Fruit fly (Drosophila melanogaster) whole organism, embryonic: ENCODE results near the gene CG10445.
A peak's percentile ranks its signal among the peaks of the same experiment; 100 is the strongest.

Experiments used
- Atf-2 ChIP-seq: fragments of 200-800 bp; sonication (Bioruptor generic); optimal IDR thresholded peaks from 2 replicates; lab custom pipeline; 2016; ENCODE audit warnings: missing biosample characterization, missing genetic modification characterization
- Bdp1 ChIP-seq: fragments of 200-800 bp; sonication (Bioruptor generic); optimal IDR thresholded peaks from 3 replicates; lab custom pipeline; 2016; ENCODE audit warnings: missing biosample characterization, missing genetic modification characterization
- CG10267 ChIP-seq: fragments of 200-800 bp; sonication (Bioruptor generic); optimal IDR thresholded peaks from 2 replicates; lab custom pipeline; 2018; ENCODE audit warnings: missing biosample characterization, mild to moderate bottlenecking, missing genetic modification characterization, moderate library complexity
- CG10565 ChIP-seq: fragments of 200-800 bp; sonication (Bioruptor generic); optimal IDR thresholded peaks from 3 replicates; lab custom pipeline; 2016; ENCODE audit warnings: missing biosample characterization, mild to moderate bottlenecking, missing genetic modification characterization
- CG10979 ChIP-seq: fragments of 200-800 bp; sonication (Bioruptor generic); optimal IDR thresholded peaks from 2 replicates; lab custom pipeline; 2018; ENCODE audit warnings: missing biosample characterization, mild to moderate bottlenecking, missing genetic modification characterization, moderate library complexity
- CG11398 ChIP-seq: fragments of 200-800 bp; sonication (Bioruptor generic); optimal IDR thresholded peaks from 2 replicates; lab custom pipeline; 2016; ENCODE audit warnings: missing biosample characterization, missing genetic modification characterization
- CG13287 ChIP-seq: fragments of 200-800 bp; sonication (Bioruptor generic); IDR thresholded peaks from 2 replicates; pipeline ENCODE4 v1.3.6; 2022; ENCODE audit warnings: missing biosample characterization, missing genetic modification characterization; ENCODE audit not compliant: partially characterized antibody
- CG13624 ChIP-seq: fragments of 200-800 bp; sonication (Bioruptor generic); optimal IDR thresholded peaks from 2 replicates; lab custom pipeline; 2016; ENCODE audit warnings: missing biosample characterization, missing genetic modification characterization
- CG14441 ChIP-seq: fragments of 200-800 bp; sonication (Bioruptor generic); IDR thresholded peaks from 2 replicates; pipeline ENCODE4 v1.3.6; 2022; ENCODE audit warnings: missing biosample characterization, missing genetic modification characterization
- CG17829 ChIP-seq: fragments of 200-800 bp; optimal IDR thresholded peaks from 2 replicates; lab custom pipeline; 2019; ENCODE audit warnings: missing biosample characterization, mild to moderate bottlenecking, missing genetic modification characterization, moderate library complexity
- CG1832 ChIP-seq: fragments of 200-800 bp; sonication (Bioruptor generic); optimal IDR thresholded peaks from 2 replicates; lab custom pipeline; 2017; ENCODE audit warnings: missing biosample characterization, mild to moderate bottlenecking, missing genetic modification characterization, inconsistent platforms
- CG2875 ChIP-seq: fragments of 200-800 bp; sonication (Bioruptor generic); optimal IDR thresholded peaks from 2 replicates; lab custom pipeline; 2017; ENCODE audit warnings: missing biosample characterization, mild to moderate bottlenecking, missing genetic modification characterization, missing genetic modification reagents
- CG32532 ChIP-seq: fragments of 200-800 bp; sonication (Bioruptor generic); IDR thresholded peaks from 2 replicates; pipeline ENCODE4 v1.3.6; 2022; ENCODE audit warnings: missing biosample characterization, missing genetic modification characterization
- CG3995 ChIP-seq: fragments of 200-800 bp; sonication (Bioruptor generic); optimal IDR thresholded peaks from 3 replicates; lab custom pipeline; 2016; ENCODE audit warnings: missing biosample characterization, missing genetic modification characterization
- CG42726 ChIP-seq: fragments of 200-800 bp; sonication (Bioruptor generic); IDR thresholded peaks from 2 replicates; pipeline ENCODE4 v1.3.6; 2022; ENCODE audit warnings: missing biosample characterization, missing genetic modification characterization; ENCODE audit not compliant: partially characterized antibody
- CG6175 ChIP-seq: fragments of 200-800 bp; sonication (Bioruptor generic); IDR thresholded peaks from 3 replicates; pipeline ENCODE4 v1.3.6; 2022; ENCODE audit warnings: missing biosample characterization, missing genetic modification characterization
- CG6654 ChIP-seq: fragments of 200-800 bp; sonication (Bioruptor generic); optimal IDR thresholded peaks from 2 replicates; lab custom pipeline; 2017; ENCODE audit warnings: missing biosample characterization, mild to moderate bottlenecking, missing genetic modification characterization
- CG6791 ChIP-seq: fragments of 200-800 bp; sonication (Bioruptor generic); IDR thresholded peaks from 3 replicates; pipeline ENCODE4 v1.3.6; 2022; ENCODE audit warnings: missing biosample characterization, missing genetic modification characterization; ENCODE audit not compliant: partially characterized antibody
- CG7786 ChIP-seq: fragments of 200-800 bp; sonication (Bioruptor generic); optimal IDR thresholded peaks from 2 replicates; lab custom pipeline; 2016; ENCODE audit warnings: missing biosample characterization, missing genetic modification characterization
- CG7839 ChIP-seq: fragments of 200-800 bp; sonication (Bioruptor generic); optimal IDR thresholded peaks from 3 replicates; lab custom pipeline; 2018; ENCODE audit warnings: missing biosample characterization, mild to moderate bottlenecking, missing genetic modification characterization, moderate library complexity
- CG9797 ChIP-seq: fragments of 200-800 bp; sonication (Bioruptor generic); optimal IDR thresholded peaks from 3 replicates; lab custom pipeline; 2018; ENCODE audit warnings: missing biosample characterization, mild to moderate bottlenecking, missing genetic modification characterization
- Dll ChIP-seq: fragments of 200-800 bp; sonication (Bioruptor generic); IDR thresholded peaks from 4 replicates; pipeline ENCODE4 v1.3.6; 2022; ENCODE audit warnings: missing biosample characterization, missing genetic modification characterization; ENCODE audit not compliant: partially characterized antibody
- ERR ChIP-seq: fragments of 200-800 bp; sonication (Bioruptor generic); optimal IDR thresholded peaks from 2 replicates; lab custom pipeline; 2016; ENCODE audit warnings: missing biosample characterization, missing genetic modification characterization
- Ets97D ChIP-seq: fragments of 200-800 bp; sonication (Bioruptor generic); optimal IDR thresholded peaks from 3 replicates; lab custom pipeline; 2016; ENCODE audit warnings: missing biosample characterization, missing genetic modification characterization
- Fer2 ChIP-seq: fragments of 200-800 bp; sonication (Bioruptor generic); optimal IDR thresholded peaks from 2 replicates; lab custom pipeline; 2018; ENCODE audit warnings: missing biosample characterization, mild to moderate bottlenecking, missing genetic modification characterization, moderate library complexity
- Gsc ChIP-seq: fragments of 200-800 bp; sonication (Bioruptor generic); IDR thresholded peaks from 2 replicates; pipeline ENCODE4 v1.3.6; 2022; ENCODE audit warnings: missing biosample characterization, missing genetic modification characterization
- Hey ChIP-seq: fragments of 200-800 bp; sonication (Bioruptor generic); optimal IDR thresholded peaks from 3 replicates; lab custom pipeline; 2018; ENCODE audit warnings: missing biosample characterization, mild to moderate bottlenecking, missing genetic modification characterization
- HmgZ ChIP-seq: fragments of 200-800 bp; sonication (Bioruptor generic); optimal IDR thresholded peaks from 2 replicates; lab custom pipeline; 2018; ENCODE audit warnings: missing biosample characterization, mild to moderate bottlenecking, missing genetic modification characterization
- Lhr ChIP-seq: fragments of 200-800 bp; sonication (Bioruptor generic); optimal IDR thresholded peaks from 3 replicates; lab custom pipeline; 2017; ENCODE audit warnings: mild to moderate bottlenecking, missing biosample characterization, missing genetic modification reagents, missing genetic modification characterization
- MESR4 ChIP-seq: fragments of 200-800 bp; sonication (Bioruptor generic); optimal IDR thresholded peaks from 2 replicates; lab custom pipeline; 2018; ENCODE audit warnings: missing biosample characterization, mild to moderate bottlenecking, missing genetic modification characterization, moderate library complexity
- Opbp ChIP-seq: fragments of 200-800 bp; sonication (Bioruptor generic); IDR thresholded peaks from 3 replicates; pipeline ENCODE4 v1.3.6; 2022; ENCODE audit warnings: missing biosample characterization, missing genetic modification characterization; ENCODE audit not compliant: partially characterized antibody
- Ptx1 ChIP-seq: fragments of 200-800 bp; sonication (Bioruptor generic); IDR thresholded peaks from 2 replicates; pipeline ENCODE4 v1.3.6; 2022; ENCODE audit warnings: missing biosample characterization, missing genetic modification characterization
- Ravus ChIP-seq: fragments of 200-800 bp; sonication (Bioruptor generic); IDR thresholded peaks from 2 replicates; pipeline ENCODE4 v1.3.6; 2022; ENCODE audit warnings: missing biosample characterization, missing genetic modification characterization
- Sin3A ChIP-seq: fragments of >200 bp; optimal IDR thresholded peaks from 2 replicates; lab custom pipeline; 2018
- Trl ChIP-seq, 3 experiments: fragments of >200 bp in 2 of 3; fragments of 200-800 bp in 1 of 3; sonication (Bioruptor generic) in 1 of 3; optimal IDR thresholded peaks; 2 replicates in 1 of 3; 3 replicates in 2 of 3; lab custom pipeline; 2016 to 2017; ENCODE audit warnings: missing biosample characterization in 1 of 3, missing genetic modification characterization in 1 of 3
- cato ChIP-seq: fragments of 200-800 bp; sonication (Bioruptor generic); optimal IDR thresholded peaks from 2 replicates; lab custom pipeline; 2016; ENCODE audit warnings: missing biosample characterization, missing genetic modification characterization, borderline replicate concordance
- gfzf ChIP-seq: fragments of 200-800 bp; sonication (Bioruptor generic); optimal IDR thresholded peaks from 2 replicates; lab custom pipeline; 2016; ENCODE audit warnings: missing biosample characterization, mild to moderate bottlenecking, missing genetic modification characterization, moderate library complexity
- kni ChIP-seq: fragments of 200-800 bp; sonication (Bioruptor generic); optimal IDR thresholded peaks from 3 replicates; lab custom pipeline; 2017; ENCODE audit warnings: mild to moderate bottlenecking, missing biosample characterization, missing genetic modification reagents, missing genetic modification characterization
- oc ChIP-seq: fragments of 200-800 bp; sonication (Bioruptor generic); optimal IDR thresholded peaks from 2 replicates; lab custom pipeline; 2018; ENCODE audit warnings: missing biosample characterization, mild to moderate bottlenecking, missing genetic modification characterization, moderate library complexity
- prd ChIP-seq, 3 experiments: fragments of >200 bp in 2 of 3; fragments of 200-800 bp in 1 of 3; sonication (Bioruptor generic) in 1 of 3; optimal IDR thresholded peaks in 2 of 3; IDR thresholded peaks in 1 of 3; 2 replicates in 2 of 3; 3 replicates in 1 of 3; pipeline versions ENCODE4 v1.3.6 to Lab custom; 2017 to 2022; ENCODE audit warnings: missing biosample characterization in 1 of 3, missing genetic modification characterization in 1 of 3
- pros ChIP-seq: fragments of 200-800 bp; sonication (Bioruptor generic); optimal IDR thresholded peaks from 3 replicates; lab custom pipeline; 2019; ENCODE audit warnings: missing biosample characterization, mild to moderate bottlenecking, missing genetic modification characterization, moderate library complexity
- pzg ChIP-seq: fragments of 200-800 bp; sonication (Bioruptor generic); optimal IDR thresholded peaks from 3 replicates; lab custom pipeline; 2018; ENCODE audit warnings: missing biosample characterization, mild to moderate bottlenecking, missing genetic modification characterization, moderate library complexity
- schlank ChIP-seq: fragments of 200-800 bp; sonication (Bioruptor generic); optimal IDR thresholded peaks from 2 replicates; lab custom pipeline; 2018; ENCODE audit warnings: missing biosample characterization, mild to moderate bottlenecking, missing genetic modification characterization
- sna ChIP-seq: fragments of 200-800 bp; sonication (Bioruptor generic); IDR thresholded peaks from 2 replicates; pipeline ENCODE4 v1.3.6; 2022; ENCODE audit warnings: missing biosample characterization, missing genetic modification characterization; ENCODE audit not compliant: partially characterized antibody
- ssp ChIP-seq: fragments of 200-800 bp; sonication (Bioruptor generic); IDR thresholded peaks from 2 replicates; pipeline ENCODE4 v1.3.6; 2022; ENCODE audit warnings: missing biosample characterization, missing genetic modification characterization
- tup ChIP-seq: fragments of 200-800 bp; sonication (Bioruptor generic); optimal IDR thresholded peaks from 2 replicates; lab custom pipeline; 2016; ENCODE audit warnings: missing biosample characterization, mild to moderate bottlenecking, missing genetic modification characterization, moderate library complexity
- vnd ChIP-seq: fragments of 200-800 bp; sonication (Bioruptor generic); IDR thresholded peaks from 3 replicates; pipeline ENCODE4 v1.3.6; 2022; ENCODE audit warnings: missing biosample characterization, missing genetic modification characterization; ENCODE audit not compliant: partially characterized antibody
- wdn ChIP-seq: fragments of 200-800 bp; sonication (Bioruptor generic); IDR thresholded peaks from 2 replicates; pipeline ENCODE4 v1.3.6; 2022; ENCODE audit warnings: missing biosample characterization, missing genetic modification characterization
- zen2 ChIP-seq: fragments of 200-800 bp; sonication (Bioruptor generic); IDR thresholded peaks from 3 replicates; pipeline ENCODE4 v1.3.6; 2022; ENCODE audit warnings: missing biosample characterization, missing genetic modification characterization; ENCODE audit not compliant: partially characterized antibody

CG10445 gene

dm6 chr3R:7920196-7920595 is at the start of gene CG10445, which contains the start of gene lds (continued):
- TF ChIP-seq Bdp1 (GFP tag; lab: Kevin White, UChicago), result no peak
- TF ChIP-seq CG7839 (tag; lab: Kevin White, UChicago), result no peak
- TF ChIP-seq HmgZ (tag; lab: Kevin White, UChicago), result peak; percentile 27
- no peak for TF ChIP-seq CG2875 (GFP tag; lab: Kevin White, UChicago)
- TF ChIP-seq Lhr, result peak; percentile 50
- no peak for TF ChIP-seq Atf-2 (GFP tag; lab: Kevin White, UChicago)
- TF ChIP-seq CG17829 (tag; lab: Kevin White, UChicago), result peak; percentile 69
- TF ChIP-seq Hey, result no peak
- peak; percentile 71 for TF ChIP-seq zen2 (GFP tag; lab: Robert Waterston, UW)
- TF ChIP-seq Fer2 (tag; lab: Kevin White, UChicago), result no peak
- no peak for TF ChIP-seq CG11398
- TF ChIP-seq sna (GFP tag; lab: Robert Waterston, UW), result peak; percentile 90
- TF ChIP-seq pros, result no peak
- TF ChIP-seq CG32532 (GFP tag; lab: Robert Waterston, UW), result no peak
- no peak for TF ChIP-seq CG14441
- peak; percentile 87 for TF ChIP-seq vnd
- no peak for TF ChIP-seq cato (GFP tag; lab: Kevin White, UChicago)
- TF ChIP-seq Opbp (GFP tag; lab: Robert Waterston, UW), result peak; percentile 91
- TF ChIP-seq Dll (GFP tag; lab: Robert Waterston, UW), result peak; percentile 87
- peak; percentile 57 for TF ChIP-seq CG9797 (GFP tag; lab: Kevin White, UChicago)
- TF ChIP-seq CG6654, result no peak
- TF ChIP-seq CG6175 (GFP tag; lab: Robert Waterston, UW), result peak; percentile 72; the same call in 1 of the 3 replicates
- TF ChIP-seq CG13624 (GFP tag; lab: Kevin White, UChicago), result no peak
- TF ChIP-seq wdn (GFP tag; lab: Robert Waterston, UW), result no peak
- TF ChIP-seq kni (GFP tag; lab: Kevin White, UChicago), result no peak
- TF ChIP-seq Gsc, result no peak
- TF ChIP-seq prd (optimal IDR thresholded peaks at IDR 0.05; lab: Kevin White, UChicago), result no peak
- TF ChIP-seq prd (GFP tag; IDR thresholded peaks at IDR 0.05; lab: Robert Waterston, UW), result peak; percentile 56; the same call in 2 of the 3 replicates
- peak; percentile 48 for TF ChIP-seq gfzf (GFP tag; lab: Kevin White, UChicago)
- peak; percentile 32; the same call in 1 of the 2 replicates for TF ChIP-seq CG42726 (GFP tag; lab: Robert Waterston, UW)
- peak; percentile 67 for TF ChIP-seq Ets97D (GFP tag; lab: Kevin White, UChicago)
- peak; percentile 75 for TF ChIP-seq CG3995
- no peak for TF ChIP-seq CG1832 (GFP tag; lab: Kevin White, UChicago)
- TF ChIP-seq CG7786 (GFP tag; lab: Kevin White, UChicago), result no peak
- TF ChIP-seq Ravus (GFP tag; lab: Robert Waterston, UW), result no peak
- TF ChIP-seq Sin3A (lab: Kevin White, UChicago), result peak; percentile 75
- TF ChIP-seq oc, result no peak
- TF ChIP-seq tup (GFP tag; lab: Kevin White, UChicago), result no peak
- TF ChIP-seq CG13287, result peak; percentile 93
- TF ChIP-seq Trl (optimal IDR thresholded peaks at IDR 0.05; lab: Kevin White, UChicago), result no peak
- TF ChIP-seq Trl (GFP tag; optimal IDR thresholded peaks at IDR 0.05; lab: Kevin White, UChicago), result peak; percentile 5
- no peak for TF ChIP-seq ERR (GFP tag; lab: Kevin White, UChicago)
- no peak for TF ChIP-seq CG10979 (tag; lab: Kevin White, UChicago)
- peak; percentile 93 for TF ChIP-seq CG6791
- TF ChIP-seq schlank, result no peak
- peak; percentile 82 for TF ChIP-seq pzg
- TF ChIP-seq CG10267 (tag; lab: Kevin White, UChicago), result peak; percentile 50
- TF ChIP-seq ssp, result peak; percentile 96
- TF ChIP-seq MESR4, result peak; percentile 47
- TF ChIP-seq CG10565, result no peak
- 0 out of 2 replicates have a peak, but pooled peaks have one; percentile 27 for TF ChIP-seq Ptx1 (GFP tag; lab: Robert Waterston, UW)
